Fruit fly (Drosophila melanogaster) whole organism, embryonic: ENCODE results near the gene Noc2.

Experiments
- CG13296 ChIP-seq: fragments of 200-800 bp; sonication (Bioruptor generic); optimal IDR thresholded peaks from 3 replicates; lab custom pipeline; 2018; ENCODE audit warnings: missing biosample characterization, mild to moderate bottlenecking, missing genetic modification characterization
- CG1603 ChIP-seq: fragments of 200-800 bp; sonication (Bioruptor generic); optimal IDR thresholded peaks from 2 replicates; lab custom pipeline; 2019; ENCODE audit warnings: missing biosample characterization, mild to moderate bottlenecking, missing genetic modification characterization, moderate library complexity
- CG16863 ChIP-seq: fragments of 200-800 bp; sonication (Bioruptor generic); optimal IDR thresholded peaks from 3 replicates; lab custom pipeline; 2016; ENCODE audit warnings: missing biosample characterization, missing genetic modification characterization
- CG2129 ChIP-seq: fragments of 200-800 bp; sonication (Bioruptor generic); IDR thresholded peaks from 2 replicates; pipeline ENCODE4 v1.3.6; 2022; ENCODE audit warnings: missing biosample characterization, missing genetic modification characterization; ENCODE audit not compliant: partially characterized antibody
- CG2199 ChIP-seq: fragments of 200-800 bp; sonication (Bioruptor generic); IDR thresholded peaks from 3 replicates; pipeline ENCODE4 v1.3.6; 2022; ENCODE audit warnings: missing biosample characterization, missing genetic modification characterization
- CG2875 ChIP-seq: fragments of 200-800 bp; sonication (Bioruptor generic); optimal IDR thresholded peaks from 2 replicates; lab custom pipeline; 2017; ENCODE audit warnings: missing biosample characterization, mild to moderate bottlenecking, missing genetic modification characterization, missing genetic modification reagents
- CG31224 ChIP-seq: fragments of 200-800 bp; sonication (Bioruptor generic); IDR thresholded peaks from 2 replicates; pipeline ENCODE4 v1.3.6; 2022; ENCODE audit warnings: missing biosample characterization, missing genetic modification characterization
- CG3281 ChIP-seq: fragments of 200-800 bp; sonication (Bioruptor generic); optimal IDR thresholded peaks from 3 replicates; lab custom pipeline; 2017; ENCODE audit warnings: missing biosample characterization, mild to moderate bottlenecking, missing genetic modification characterization
- CG4282 ChIP-seq: fragments of 200-800 bp; sonication (Bioruptor generic); optimal IDR thresholded peaks from 2 replicates; lab custom pipeline; 2016; ENCODE audit warnings: missing biosample characterization, missing genetic modification characterization
- CG4617 ChIP-seq: fragments of 200-800 bp; sonication (Bioruptor generic); optimal IDR thresholded peaks from 3 replicates; lab custom pipeline; 2016; ENCODE audit warnings: missing biosample characterization, missing genetic modification characterization, borderline replicate concordance
- CG5180 ChIP-seq: fragments of 200-800 bp; sonication (Bioruptor generic); optimal IDR thresholded peaks from 3 replicates; lab custom pipeline; 2017; ENCODE audit warnings: missing biosample characterization, missing genetic modification characterization, mild to moderate bottlenecking, moderate library complexity, missing genetic modification reagents
- CG6765 ChIP-seq: fragments of 200-800 bp; sonication (Bioruptor generic); optimal IDR thresholded peaks from 3 replicates; lab custom pipeline; 2017; ENCODE audit warnings: missing biosample characterization, mild to moderate bottlenecking, missing genetic modification characterization
- CG7745 ChIP-seq: fragments of 200-800 bp; sonication (Bioruptor generic); optimal IDR thresholded peaks from 2 replicates; lab custom pipeline; 2018; ENCODE audit warnings: missing biosample characterization, mild to moderate bottlenecking, missing genetic modification characterization, moderate library complexity
- CG7839 ChIP-seq: fragments of 200-800 bp; sonication (Bioruptor generic); optimal IDR thresholded peaks from 3 replicates; lab custom pipeline; 2018; ENCODE audit warnings: missing biosample characterization, mild to moderate bottlenecking, missing genetic modification characterization, moderate library complexity
- CG7963 ChIP-seq: fragments of 200-800 bp; sonication (Bioruptor generic); IDR thresholded peaks from 3 replicates; pipeline ENCODE4 v1.3.6; 2022; ENCODE audit warnings: missing biosample characterization, missing genetic modification characterization; ENCODE audit not compliant: partially characterized antibody
- CG7987 ChIP-seq: fragments of 200-800 bp; sonication (Bioruptor generic); optimal IDR thresholded peaks from 2 replicates; lab custom pipeline; 2018; ENCODE audit warnings: missing biosample characterization, mild to moderate bottlenecking, missing genetic modification characterization, moderate library complexity
- CG8281 ChIP-seq: fragments of 200-800 bp; sonication (Bioruptor generic); optimal IDR thresholded peaks from 2 replicates; lab custom pipeline; 2018; ENCODE audit warnings: missing biosample characterization, mild to moderate bottlenecking, missing genetic modification characterization, moderate library complexity
- CG8924 ChIP-seq: fragments of 200-800 bp; optimal IDR thresholded peaks from 3 replicates; lab custom pipeline; 2019; ENCODE audit warnings: missing biosample characterization, mild to moderate bottlenecking, missing genetic modification characterization, moderate library complexity
- Drgx ChIP-seq: fragments of 200-800 bp; sonication (Bioruptor generic); IDR thresholded peaks from 2 replicates; pipeline ENCODE4 v1.3.6; 2022; ENCODE audit warnings: missing biosample characterization, missing genetic modification characterization
- Hmr ChIP-seq: fragments of 200-800 bp; sonication (Bioruptor generic); optimal IDR thresholded peaks from 3 replicates; lab custom pipeline; 2017; ENCODE audit warnings: mild to moderate bottlenecking, missing biosample characterization, missing genetic modification reagents, missing genetic modification characterization
- Jarid2 ChIP-seq: fragments of 200-800 bp; sonication (Bioruptor generic); optimal IDR thresholded peaks from 3 replicates; lab custom pipeline; 2017; ENCODE audit warnings: mild to moderate bottlenecking, missing biosample characterization, missing genetic modification reagents, missing genetic modification characterization
- Lhr ChIP-seq: fragments of 200-800 bp; sonication (Bioruptor generic); optimal IDR thresholded peaks from 3 replicates; lab custom pipeline; 2017; ENCODE audit warnings: mild to moderate bottlenecking, missing biosample characterization, missing genetic modification reagents, missing genetic modification characterization
- Mad ChIP-seq: fragments of 200-800 bp; sonication (Bioruptor generic); optimal IDR thresholded peaks from 2 replicates; lab custom pipeline; 2016; ENCODE audit warnings: missing biosample characterization, missing genetic modification characterization
- Mrtf ChIP-seq: fragments of 200-800 bp; sonication (Bioruptor generic); IDR thresholded peaks from 3 replicates; pipeline ENCODE4 v1.3.6; 2022; ENCODE audit warnings: missing biosample characterization, missing genetic modification characterization
- NFAT ChIP-seq: fragments of 200-800 bp; sonication (Bioruptor generic); IDR thresholded peaks from 2 replicates; pipeline ENCODE4 v1.3.6; 2022; ENCODE audit warnings: missing biosample characterization, missing genetic modification characterization
- Opbp ChIP-seq: fragments of 200-800 bp; sonication (Bioruptor generic); IDR thresholded peaks from 3 replicates; pipeline ENCODE4 v1.3.6; 2022; ENCODE audit warnings: missing biosample characterization, missing genetic modification characterization; ENCODE audit not compliant: partially characterized antibody
- Sin3A ChIP-seq: fragments of >200 bp; optimal IDR thresholded peaks from 2 replicates; lab custom pipeline; 2018
- Sox100B ChIP-seq: fragments of 200-800 bp; sonication (Bioruptor generic); optimal IDR thresholded peaks from 3 replicates; lab custom pipeline; 2018; ENCODE audit warnings: missing biosample characterization, mild to moderate bottlenecking, missing genetic modification characterization
- Sry-δ ChIP-seq: fragments of 200-800 bp; sonication (Bioruptor generic); optimal IDR thresholded peaks from 2 replicates; lab custom pipeline; 2016; ENCODE audit warnings: missing biosample characterization, missing genetic modification characterization
- Usf ChIP-seq: fragments of 200-800 bp; sonication (Bioruptor generic); optimal IDR thresholded peaks from 2 replicates; lab custom pipeline; 2017; ENCODE audit warnings: missing genotype, missing biosample characterization, missing genetic modification characterization
- ap ChIP-seq: fragments of 200-800 bp; sonication (Bioruptor generic); IDR thresholded peaks from 2 replicates; pipeline ENCODE4 v1.3.6; 2022; ENCODE audit warnings: missing biosample characterization, missing genetic modification characterization
- bigmax ChIP-seq: fragments of 200-800 bp; sonication (Bioruptor generic); optimal IDR thresholded peaks from 2 replicates; lab custom pipeline; 2018; ENCODE audit warnings: missing biosample characterization, mild to moderate bottlenecking, missing genetic modification characterization
- caup ChIP-seq: fragments of 200-800 bp; sonication (Bioruptor generic); optimal IDR thresholded peaks from 3 replicates; lab custom pipeline; 2017; ENCODE audit warnings: missing biosample characterization, mild to moderate bottlenecking, missing genetic modification characterization, moderate library complexity; ENCODE audit not compliant: severe bottlenecking
- emc ChIP-seq: fragments of 200-800 bp; sonication (Bioruptor generic); optimal IDR thresholded peaks from 2 replicates; lab custom pipeline; 2016; ENCODE audit warnings: missing biosample characterization, missing genetic modification characterization
- fd102C ChIP-seq: fragments of 200-800 bp; sonication (Bioruptor generic); optimal IDR thresholded peaks from 2 replicates; lab custom pipeline; 2018; ENCODE audit warnings: missing biosample characterization, mild to moderate bottlenecking, missing genetic modification characterization, moderate library complexity
- fd3F ChIP-seq: fragments of 200-800 bp; sonication (Bioruptor generic); optimal IDR thresholded peaks from 2 replicates; lab custom pipeline; 2018; ENCODE audit warnings: missing biosample characterization, mild to moderate bottlenecking, missing genetic modification characterization, moderate library complexity
- gro ChIP-seq: fragments of 200-800 bp; sonication (Bioruptor generic); optimal IDR thresholded peaks from 2 replicates; lab custom pipeline; 2016; ENCODE audit warnings: missing biosample characterization, missing genetic modification characterization
- ind ChIP-seq: fragments of 200-800 bp; sonication (Bioruptor generic); optimal IDR thresholded peaks from 3 replicates; lab custom pipeline; 2016; ENCODE audit warnings: missing biosample characterization, missing genetic modification characterization
- inv ChIP-seq: fragments of 200-800 bp; sonication (Bioruptor generic); IDR thresholded peaks from 2 replicates; pipeline ENCODE4 v1.3.6; 2022; ENCODE audit warnings: missing biosample characterization, missing genetic modification characterization; ENCODE audit not compliant: partially characterized antibody
- lbe ChIP-seq: fragments of 200-800 bp; sonication (Bioruptor generic); optimal IDR thresholded peaks from 2 replicates; lab custom pipeline; 2016; ENCODE audit warnings: missing biosample characterization, mild to moderate bottlenecking, missing genetic modification characterization
- lilli ChIP-seq: fragments of 200-800 bp; sonication (Bioruptor generic); optimal IDR thresholded peaks from 3 replicates; lab custom pipeline; 2016; ENCODE audit warnings: missing biosample characterization, missing genetic modification characterization
- nmo ChIP-seq: fragments of 200-800 bp; sonication (Bioruptor generic); optimal IDR thresholded peaks from 2 replicates; lab custom pipeline; 2018; ENCODE audit warnings: missing biosample characterization, mild to moderate bottlenecking, missing genetic modification characterization, moderate library complexity
- prd ChIP-seq, 3 experiments: fragments of >200 bp in 2 of 3; fragments of 200-800 bp in 1 of 3; sonication (Bioruptor generic) in 1 of 3; optimal IDR thresholded peaks in 2 of 3; IDR thresholded peaks in 1 of 3; 2 replicates in 2 of 3; 3 replicates in 1 of 3; pipeline versions ENCODE4 v1.3.6 to Lab custom; 2017 to 2022; ENCODE audit warnings: missing biosample characterization in 1 of 3, missing genetic modification characterization in 1 of 3
- sd ChIP-seq: fragments of 200-800 bp; sonication (Bioruptor generic); optimal IDR thresholded peaks from 3 replicates; lab custom pipeline; 2018; ENCODE audit warnings: missing biosample characterization, mild to moderate bottlenecking, missing genetic modification characterization, moderate library complexity
- sna ChIP-seq: fragments of 200-800 bp; sonication (Bioruptor generic); IDR thresholded peaks from 2 replicates; pipeline ENCODE4 v1.3.6; 2022; ENCODE audit warnings: missing biosample characterization, missing genetic modification characterization; ENCODE audit not compliant: partially characterized antibody
- stwl ChIP-seq: fragments of 200-800 bp; sonication (Bioruptor generic); optimal IDR thresholded peaks from 3 replicates; lab custom pipeline; 2018; ENCODE audit warnings: missing biosample characterization, mild to moderate bottlenecking, missing genetic modification characterization, moderate library complexity
- trem ChIP-seq: fragments of 200-800 bp; optimal IDR thresholded peaks from 3 replicates; lab custom pipeline; 2019; ENCODE audit warnings: missing biosample characterization, mild to moderate bottlenecking, missing genetic modification characterization, moderate library complexity

Noc2 gene

DNA sequence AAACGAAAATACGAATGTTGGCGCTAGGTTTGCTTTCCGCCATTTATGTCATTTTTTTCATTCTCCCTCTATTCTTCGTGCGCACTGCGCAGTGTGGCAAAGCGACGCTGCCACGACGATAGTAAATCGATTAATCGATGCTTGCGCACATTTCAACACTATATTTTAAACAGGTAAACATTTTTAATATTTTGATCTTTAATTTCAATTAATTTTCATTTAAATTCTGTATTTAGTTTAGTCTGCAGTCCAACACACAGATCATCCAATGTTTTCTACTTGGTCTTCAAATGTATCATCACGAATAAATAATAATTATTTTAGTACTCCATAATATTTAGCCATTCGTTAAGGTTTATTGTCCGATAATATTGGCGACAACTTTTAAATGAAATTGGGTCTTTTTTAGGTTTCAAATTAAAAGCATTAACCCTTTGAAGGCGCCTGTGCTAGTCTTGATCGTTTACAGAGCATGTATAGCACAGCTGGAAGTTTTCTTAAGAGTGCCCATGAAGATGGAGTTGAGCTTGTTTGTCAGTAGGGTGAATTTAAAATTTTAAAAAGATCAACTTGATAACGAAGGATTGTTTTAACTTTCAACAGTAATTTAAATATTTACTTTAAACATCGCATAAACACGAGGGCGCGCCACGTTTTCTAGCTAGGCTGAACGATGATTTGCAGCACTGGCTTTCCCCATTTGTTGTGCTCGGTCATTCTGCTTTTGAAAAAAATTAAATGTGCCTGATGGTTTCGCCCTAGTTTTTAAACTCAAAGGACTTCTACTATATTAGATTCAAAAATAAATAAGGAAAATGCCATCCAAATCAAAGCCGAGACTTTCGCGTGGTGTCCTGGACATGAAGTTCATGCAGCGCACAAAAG lies 7.0 kb upstream of the Noc2 start, which contains the start of the genes Mpp6 and E2f2 (continued):
- TF ChIP-seq CG7963 (GFP tag; lab: Robert Waterston, UW) (peak; percentile 88), CG1603 (peak; percentile 60), bigmax (GFP tag; lab: Kevin White, UChicago) (no peak), CG5180 (GFP tag; lab: Kevin White, UChicago) (no peak), Drgx (GFP tag; lab: Robert Waterston, UW) (no peak), ap (GFP tag; lab: Robert Waterston, UW) (no peak), Usf (GFP tag; lab: Kevin White, UChicago) (no peak), Jarid2 (GFP tag; lab: Kevin White, UChicago) (no peak), CG8281 (tag; lab: Kevin White, UChicago) (no peak), Sry-δ (peak; percentile 59), CG4282 (GFP tag; lab: Kevin White, UChicago) (no peak), sna (peak; percentile 63), lilli (GFP tag; lab: Kevin White, UChicago) (peak; percentile 9), CG2875 (GFP tag; lab: Kevin White, UChicago) (no peak), trem (tag; lab: Kevin White, UChicago) (peak; percentile 33), inv (peak; percentile 78), CG2199 (GFP tag; lab: Robert Waterston, UW) (no peak), fd3F (GFP tag; lab: Kevin White, UChicago) (no peak), NFAT (GFP tag; lab: Robert Waterston, UW) (peak; percentile 81), Lhr (GFP tag; lab: Kevin White, UChicago) (peak; percentile 7), fd102C (GFP tag; lab: Kevin White, UChicago) (no peak), CG3281 (peak; percentile 4), CG7839 (tag; lab: Kevin White, UChicago) (peak; percentile 7), Mad (peak; percentile 23), ind (GFP tag; lab: Kevin White, UChicago) (peak; percentile 2), stwl (tag; lab: Kevin White, UChicago) (peak; percentile 46), CG31224 (no peak), Sin3A (peak; percentile 1), prd (optimal IDR thresholded peaks at IDR 0.05; lab: Kevin White, UChicago) (no peak), prd (GFP tag; IDR thresholded peaks at IDR 0.05; lab: Robert Waterston, UW) (peak; percentile 54), lbe (GFP tag; lab: Kevin White, UChicago) (peak; percentile 35), caup (GFP tag; lab: Kevin White, UChicago) (no peak), CG8924 (peak; percentile 13), Mrtf (GFP tag; lab: Robert Waterston, UW) (no peak), CG4617 (GFP tag; lab: Kevin White, UChicago) (peak; percentile 4), Hmr (GFP tag; lab: Kevin White, UChicago) (peak; percentile 8), CG6765 (GFP tag; lab: Kevin White, UChicago) (no peak), nmo (GFP tag; lab: Kevin White, UChicago) (peak; percentile 2), CG7987 (GFP tag; lab: Kevin White, UChicago) (peak; percentile 28), emc (GFP tag; lab: Kevin White, UChicago) (peak; percentile 9), CG13296 (GFP tag; lab: Kevin White, UChicago) (peak; percentile 4), gro (GFP tag; lab: Kevin White, UChicago) (peak; percentile 22), CG16863 (GFP tag; lab: Kevin White, UChicago) (no peak), Sox100B (peak; percentile 36), CG2129 (GFP tag; lab: Robert Waterston, UW) (peak; percentile 65), sd (tag; lab: Kevin White, UChicago) (no peak), CG7745 (tag; lab: Kevin White, UChicago) (no peak), Opbp (GFP tag; lab: Robert Waterston, UW) (peak; percentile 91)
